Worm (Caenorhabditis elegans) whole organism, L4 larva: Measurements from ENCODE around the gene nhr-20.

ENCODE experiments used
- F26F4.8 ChIP-seq: fragments of 200-800 bp; sonication (Bioruptor generic); conservative IDR thresholded peaks from 2 replicates; pipeline ENCODE4 v1.3.6; 2022; ENCODE audit warnings: missing genetic modification characterization, missing compliant biosample characterization
- F37D6.2 ChIP-seq: sonication (generic microtip); optimal IDR thresholded peaks from 2 replicates; lab custom pipeline; 2016; ENCODE audit warnings: mild to moderate bottlenecking, missing genetic modification characterization, missing compliant biosample characterization
- T20F7.1 ChIP-seq: fragments of 200-800 bp; sonication (Bioruptor generic); optimal IDR thresholded peaks from 2 replicates; lab custom pipeline; 2018; ENCODE audit warnings: mild to moderate bottlenecking, missing genetic modification characterization, missing compliant biosample characterization
- aha-1 ChIP-seq: fragments of 150-350 bp; peaks from one replicate; lab custom pipeline; 2014; ENCODE audit warnings: missing biosample characterization, missing genetic modification characterization
- ceh-28 ChIP-seq: fragments of 150-350 bp; optimal IDR thresholded peaks from 2 replicates; lab custom pipeline; 2014; ENCODE audit warnings: missing biosample characterization, missing genetic modification reagents, missing genetic modification characterization
- ceh-32 ChIP-seq: sonication (generic microtip); optimal IDR thresholded peaks from 2 replicates; lab custom pipeline; 2016; ENCODE audit warnings: mild to moderate bottlenecking, missing genetic modification characterization, missing compliant biosample characterization; ENCODE audit not compliant: poor library complexity
- ceh-62 ChIP-seq: sonication (generic microtip); optimal IDR thresholded peaks from 2 replicates; lab custom pipeline; 2017; ENCODE audit warnings: missing biosample characterization, missing genetic modification characterization
- ceh-82 ChIP-seq: sonication (generic microtip); optimal IDR thresholded peaks from 2 replicates; lab custom pipeline; 2017; ENCODE audit warnings: missing biosample characterization, missing genetic modification characterization
- daf-16 ChIP-seq, 3 experiments: sonication (generic microtip); optimal IDR thresholded peaks; 2 replicates each; lab custom pipeline; 2016 to 2017; ENCODE audit warnings: missing genetic modification characterization in 3 of 3, missing genetic modification reagents in 3 of 3, mild to moderate bottlenecking in 2 of 3, missing compliant biosample characterization in 2 of 3, missing biosample characterization in 1 of 3, moderate library complexity in 1 of 3
- daf-8 ChIP-seq: fragments of 200-800 bp; sonication (Bioruptor generic); IDR thresholded peaks from 2 replicates; pipeline ENCODE4 v1.3.6; 2022; ENCODE audit warnings: missing genetic modification characterization, missing compliant biosample characterization
- dmd-6 ChIP-seq: fragments of 200-800 bp; sonication (Bioruptor generic); IDR thresholded peaks from 2 replicates; pipeline ENCODE4 v1.3.6; 2022; ENCODE audit warnings: missing genetic modification reagents, missing genetic modification characterization, missing compliant biosample characterization
- dpl-1 ChIP-seq: fragments of 150-350 bp; optimal IDR thresholded peaks from 2 replicates; lab custom pipeline; 2014; ENCODE audit warnings: missing biosample characterization, missing genetic modification reagents, missing genetic modification characterization
- duxl-1 ChIP-seq: sonication (generic microtip); optimal IDR thresholded peaks from 2 replicates; lab custom pipeline; 2016; ENCODE audit warnings: mild to moderate bottlenecking, missing genetic modification characterization, moderate library complexity, missing compliant biosample characterization; ENCODE audit not compliant: poor library complexity
- dve-1 ChIP-seq: sonication (generic microtip); optimal IDR thresholded peaks from 2 replicates; lab custom pipeline; 2017; ENCODE audit warnings: antibody characterized with exemption, mild to moderate bottlenecking, missing genetic modification characterization, missing compliant biosample characterization; ENCODE audit not compliant: insufficient read depth
- fkh-10 ChIP-seq: fragments of 150-350 bp; optimal IDR thresholded peaks from 2 replicates; lab custom pipeline; 2014; ENCODE audit warnings: missing biosample characterization, missing genetic modification reagents, missing genetic modification characterization
- hlh-11 ChIP-seq: fragments of 200-800 bp; sonication (Bioruptor generic); optimal IDR thresholded peaks from 2 replicates; lab custom pipeline; 2018; ENCODE audit warnings: mild to moderate bottlenecking, missing genetic modification characterization, missing compliant biosample characterization
- hlh-30 ChIP-seq: sonication (generic microtip); optimal IDR thresholded peaks from 2 replicates; lab custom pipeline; 2017; ENCODE audit warnings: antibody characterized with exemption, mild to moderate bottlenecking, missing genetic modification characterization, missing compliant biosample characterization; ENCODE audit not compliant: insufficient read depth
- hmg-1.1 ChIP-seq: fragments of 200-800 bp; sonication (Bioruptor generic); IDR thresholded peaks from 2 replicates; pipeline ENCODE4 v1.3.6; 2022; ENCODE audit warnings: missing genetic modification reagents, missing genetic modification characterization, missing compliant biosample characterization
- lin-38 ChIP-seq: fragments of 200-800 bp; sonication (Bioruptor generic); IDR thresholded peaks from 2 replicates; pipeline ENCODE4 v1.3.6; 2022; ENCODE audit warnings: missing genetic modification reagents, missing genetic modification characterization, missing compliant biosample characterization
- lsy-2 ChIP-seq, 2 experiments: fragments of 150-350 bp in 1 of 2; sonication (generic microtip) in 1 of 2; optimal IDR thresholded peaks; 2 replicates each; lab custom pipeline; 2014 to 2017; ENCODE audit warnings: missing biosample characterization in 2 of 2, missing genetic modification characterization in 2 of 2
- mdl-1 ChIP-seq, 2 experiments: fragments of 150-350 bp in 1 of 2; sonication (generic microtip) in 1 of 2; optimal IDR thresholded peaks; 2 replicates each; lab custom pipeline; 2014 to 2017; ENCODE audit warnings: missing biosample characterization in 2 of 2, missing genetic modification characterization in 2 of 2
- mdt-29 ChIP-seq: fragments of 200-800 bp; sonication (Bioruptor generic); IDR thresholded peaks from 2 replicates; pipeline ENCODE4 v1.3.6; 2022; ENCODE audit warnings: missing genetic modification reagents, missing genetic modification characterization, missing compliant biosample characterization
- mep-1 ChIP-seq: fragments of 150-350 bp; sonication (generic microtip); optimal IDR thresholded peaks from 3 replicates; lab custom pipeline; 2014; ENCODE audit warnings: missing biosample characterization, missing genetic modification characterization
- mes-2 ChIP-seq: sonication (generic microtip); optimal IDR thresholded peaks from 2 replicates; lab custom pipeline; 2016; ENCODE audit warnings: missing genotype, mild to moderate bottlenecking, missing genetic modification characterization, missing compliant biosample characterization; ENCODE audit not compliant: poor library complexity, severe bottlenecking
- mxl-2 ChIP-seq: fragments of 200-800 bp; sonication (Bioruptor generic); conservative IDR thresholded peaks from 2 replicates; pipeline ENCODE4 v1.3.6; 2022; ENCODE audit warnings: missing genetic modification reagents, missing genetic modification characterization, missing compliant biosample characterization
- nhr-102 ChIP-seq: sonication (generic microtip); optimal IDR thresholded peaks from 2 replicates; lab custom pipeline; 2016; ENCODE audit warnings: mild to moderate bottlenecking, missing genetic modification characterization, moderate library complexity, missing compliant biosample characterization
- nhr-11 ChIP-seq: fragments of 150-350 bp; optimal IDR thresholded peaks from 2 replicates; lab custom pipeline; 2014; ENCODE audit warnings: missing biosample characterization, missing genetic modification characterization
- nhr-28 ChIP-seq: fragments of 150-350 bp; optimal IDR thresholded peaks from 2 replicates; lab custom pipeline; 2014; ENCODE audit warnings: missing biosample characterization, missing genetic modification characterization
- nhr-42 ChIP-seq: fragments of 200-800 bp; sonication (Bioruptor generic); IDR thresholded peaks from 2 replicates; pipeline ENCODE4 v1.3.6; 2022; ENCODE audit warnings: missing genetic modification characterization, missing compliant biosample characterization
- nhr-48 ChIP-seq: sonication (generic microtip); optimal IDR thresholded peaks from 2 replicates; lab custom pipeline; 2016; ENCODE audit warnings: mild to moderate bottlenecking, missing genetic modification characterization, missing compliant biosample characterization
- nhr-6 ChIP-seq: fragments of 150-350 bp; optimal IDR thresholded peaks from 2 replicates; lab custom pipeline; 2014; ENCODE audit warnings: missing biosample characterization, missing genetic modification characterization
- nhr-76 ChIP-seq: fragments of 150-350 bp; optimal IDR thresholded peaks from 2 replicates; lab custom pipeline; 2014; ENCODE audit warnings: missing biosample characterization, missing genetic modification characterization
- nhr-77 ChIP-seq: fragments of 150-350 bp; optimal IDR thresholded peaks from 2 replicates; lab custom pipeline; 2014; ENCODE audit warnings: missing biosample characterization, missing genetic modification characterization
- pqm-1 ChIP-seq: sonication (generic microtip); optimal IDR thresholded peaks from 2 replicates; lab custom pipeline; 2017; ENCODE audit warnings: missing biosample characterization, missing genetic modification characterization
- rbr-2 ChIP-seq: sonication (generic microtip); optimal IDR thresholded peaks from 2 replicates; lab custom pipeline; 2016; ENCODE audit warnings: missing genotype, missing genetic modification characterization, missing compliant biosample characterization
- set-16 ChIP-seq: fragments of 200-800 bp; sonication (Bioruptor generic); IDR thresholded peaks from 2 replicates; pipeline ENCODE4 v1.3.6; 2022; ENCODE audit warnings: missing genetic modification reagents, missing genetic modification characterization, missing compliant biosample characterization
- skn-1 ChIP-seq: fragments of 150-350 bp; optimal IDR thresholded peaks from 2 replicates; lab custom pipeline; 2014; ENCODE audit warnings: missing biosample characterization, missing genetic modification characterization
- unc-62 ChIP-seq, 3 experiments: fragments of 150-350 bp in 1 of 3; sonication (generic microtip); optimal IDR thresholded peaks in 2 of 3; peaks in 1 of 3; 1 replicate in 1 of 3; 2 replicates in 2 of 3; lab custom pipeline; 2014 to 2017; ENCODE audit warnings: missing biosample characterization in 3 of 3, missing genetic modification characterization in 3 of 3, missing genetic modification reagents in 3 of 3, missing genotype in 1 of 3
- zag-1 ChIP-seq: fragments of 150-350 bp; optimal IDR thresholded peaks from 2 replicates; lab custom pipeline; 2014; ENCODE audit warnings: missing biosample characterization, missing genetic modification characterization
- zfp-2 ChIP-seq: sonication (generic microtip); optimal IDR thresholded peaks from 2 replicates; lab custom pipeline; 2016; ENCODE audit warnings: mild to moderate bottlenecking, missing genetic modification characterization, missing compliant biosample characterization
- zfp-3 ChIP-seq: fragments of 200-800 bp; sonication (Bioruptor generic); conservative IDR thresholded peaks from 2 replicates; pipeline ENCODE4 v1.3.6; 2022; ENCODE audit warnings: missing genetic modification reagents, missing genetic modification characterization, missing compliant biosample characterization
- ztf-7 ChIP-seq: fragments of 150-350 bp; optimal IDR thresholded peaks from 2 replicates; lab custom pipeline; 2014; ENCODE audit warnings: missing biosample characterization, missing genetic modification characterization

Gene nhr-20

ce11 chrIII:4269220-4269935, 36.4 kb upstream of the nhr-20 start, which contains the start of the genes sftb-1 and R10E4.1:
Gene sftb-1 (minus strand): TSS chrIII:4269270.
Gene R10E4.1 (plus strand): TSS chrIII:4269743.
- TF ChIP-seq mdl-1 (tag; optimal IDR thresholded peaks at IDR 0.05; lab: Kevin White, UChicago) (peak in 1 of 2 experiments; percentile 20), mxl-2 (GFP tag; lab: Robert Waterston, UW) (no peak), mes-2 (tag; lab: Kevin White, UChicago) (peak; percentile 80), nhr-102 (tag; lab: Kevin White, UChicago) (peak; percentile 45), duxl-1 (tag; lab: Kevin White, UChicago) (peak; percentile 23), hlh-11 (peak; percentile 67), F26F4.8 (no peak), nhr-6 (tag; lab: Kevin White, UChicago) (peak; percentile 55), mep-1 (tag; lab: Kevin White, UChicago) (peak; percentile 61), unc-62 (GFP tag; optimal IDR thresholded peaks at IDR 0.05 in 1 of 2; lab: Kevin White, UChicago) (peak in 1 of 2 experiments; percentile 73), unc-62 (tag; optimal IDR thresholded peaks at IDR 0.05; lab: Kevin White, UChicago) (no peak), dpl-1 (peak; percentile 81), nhr-48 (tag; lab: Kevin White, UChicago) (peak; percentile 28), hmg-1.1 (peak; percentile 47; the same call in 1 of the 2 replicates), dve-1 (tag; lab: Kevin White, UChicago) (peak; percentile 71), rbr-2 (tag; lab: Kevin White, UChicago) (peak; percentile 50), nhr-76 (no peak), lin-38 (GFP tag; lab: Robert Waterston, UW) (peak; percentile 67), hlh-30 (tag; lab: Kevin White, UChicago) (peak; percentile 60), daf-16 (GFP tag; optimal IDR thresholded peaks at IDR 0.05; lab: Kevin White, UChicago) (peak in 1 of 2 experiments; percentile 20), daf-16 (tag; optimal IDR thresholded peaks at IDR 0.05; lab: Kevin White, UChicago) (no peak), skn-1 (no peak), dmd-6 (GFP tag; lab: Robert Waterston, UW) (peak; percentile 59), T20F7.1 (GFP tag; lab: Kevin White, UChicago) (peak; percentile 64), ceh-32 (tag; lab: Kevin White, UChicago) (no peak), daf-8 (GFP tag; lab: Robert Waterston, UW) (no peak), lsy-2 (tag; optimal IDR thresholded peaks at IDR 0.05; lab: Kevin White, UChicago) (peak in 1 of 2 experiments; percentile 81), pqm-1 (tag; lab: Kevin White, UChicago) (no peak), aha-1 (tag; lab: Kevin White, UChicago) (peak; percentile 85), fkh-10 (GFP tag; lab: Kevin White, UChicago) (peak; percentile 50), nhr-28 (tag; lab: Kevin White, UChicago) (peak; percentile 36), set-16 (GFP tag; lab: Robert Waterston, UW) (0 out of 2 replicates have a peak, but pooled peaks have one; percentile 17), ztf-7 (tag; lab: Kevin White, UChicago) (peak; percentile 25), nhr-11 (tag; lab: Kevin White, UChicago) (peak; percentile 20), F37D6.2 (tag; lab: Kevin White, UChicago) (peak; percentile 15), nhr-77 (tag; lab: Kevin White, UChicago) (peak; percentile 3)

- peak; percentile 62 for TF ChIP-seq aha-1 (tag; lab: Kevin White, UChicago)
- TF ChIP-seq zag-1 = no peak
These were observed 32.9 kb upstream of the nhr-20 start for ce11 chrIII:4265892-4266291.

DNA sequence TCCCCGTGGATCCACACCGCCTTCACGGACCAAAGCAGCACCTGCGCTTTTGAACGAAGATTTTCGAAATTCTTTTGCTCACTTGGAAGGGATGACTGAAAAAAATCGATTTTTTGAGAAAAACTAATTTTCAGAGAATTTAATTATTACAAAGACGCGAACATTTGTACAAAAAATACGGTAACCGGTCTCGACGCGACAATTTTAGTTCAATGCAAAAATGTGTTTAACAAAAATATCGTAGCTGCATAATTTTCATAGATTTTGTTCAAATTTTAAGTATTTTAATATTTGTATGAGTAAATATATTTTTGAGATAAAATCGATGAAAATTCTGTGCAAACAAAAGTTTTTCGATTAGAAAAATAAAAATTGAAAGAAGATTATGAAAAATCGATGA, 30.0 kb upstream of the nhr-20 start, which contains the start of gene T08A11.1:
TSS of gene T08A11.1 (minus strand) at position 101 of the 400 bp plus-strand sequence.
- TF ChIP-seq daf-8 (GFP tag; lab: Robert Waterston, UW) (no peak), mdt-29 (no peak), ceh-28 (tag; lab: Kevin White, UChicago) (no peak), ceh-82 (tag; lab: Kevin White, UChicago) (no peak), ceh-62 (tag; lab: Kevin White, UChicago) (no peak), nhr-42 (GFP tag; lab: Robert Waterston, UW) (no peak), F26F4.8 (no peak), zfp-2 (tag; lab: Kevin White, UChicago) (no peak), skn-1 (no peak), zfp-3 (GFP tag; lab: Robert Waterston, UW) (no peak), nhr-102 (tag; lab: Kevin White, UChicago) (no peak), nhr-77 (tag; lab: Kevin White, UChicago) (no peak)
